Worm (Caenorhabditis elegans) whole organism, late embryonic: ENCODE measurements around the gene pmp-4.

Experiments used
- tbx-2 ChIP-seq: sonication (generic microtip); optimal IDR thresholded peaks from 2 replicates; lab custom pipeline; 2016; ENCODE audit warnings: missing genetic modification characterization, missing compliant biosample characterization
- unc-3 ChIP-seq, 2 experiments: fragments of 200-800 bp in 1 of 2; sonication (Bioruptor generic) in 1 of 2; sonication (generic microtip) in 1 of 2; conservative IDR thresholded peaks in 1 of 2; optimal IDR thresholded peaks in 1 of 2; 2 replicates each; pipeline versions ENCODE4 v1.3.6 to Lab custom; 2016 to 2022; ENCODE audit warnings: missing compliant biosample characterization in 2 of 2, missing genetic modification characterization in 2 of 2, missing genetic modification reagents in 1 of 2

ce11 chrIV:17417723-17418122 lies 12.3 kb upstream of the pmp-4 start, which contains the start of gene npr-26:
- no peak for TF ChIP-seq unc-3 (GFP tag; conservative IDR thresholded peaks at IDR 0.05; lab: Robert Waterston, UW)
- TF ChIP-seq unc-3 (tag; optimal IDR thresholded peaks at IDR 0.05; lab: Kevin White, UChicago), result no peak
- TF ChIP-seq tbx-2 (tag; lab: Kevin White, UChicago), result no peak
